Worm (Caenorhabditis elegans) whole organism, L1 larva: ENCODE results near the gene kars-1.

ENCODE experiments used
- C16A3.4 ChIP-seq: fragments of 150-350 bp; optimal IDR thresholded peaks from 2 replicates; lab custom pipeline; 2014; ENCODE audit warnings: missing biosample characterization, missing genetic modification characterization
- F16B12.6 ChIP-seq: fragments of 150-350 bp; optimal IDR thresholded peaks from 2 replicates; lab custom pipeline; 2014; ENCODE audit warnings: missing biosample characterization, missing genetic modification characterization
- Y116A8C.19 ChIP-seq: sonication (generic microtip); optimal IDR thresholded peaks from 2 replicates; lab custom pipeline; 2016; ENCODE audit warnings: missing compliant biosample characterization, missing genetic modification characterization, borderline replicate concordance
- aly-2 ChIP-seq: fragments of 150-350 bp; optimal IDR thresholded peaks from 2 replicates; lab custom pipeline; 2014; ENCODE audit warnings: missing biosample characterization, missing genetic modification characterization
- blmp-1 ChIP-seq: fragments of 150-350 bp; optimal IDR thresholded peaks from 2 replicates; lab custom pipeline; 2014; ENCODE audit warnings: missing biosample characterization, missing genetic modification characterization
- ceh-8 ChIP-seq: fragments of 200-800 bp; sonication (Bioruptor generic); optimal IDR thresholded peaks from 2 replicates; lab custom pipeline; 2018; ENCODE audit warnings: mild to moderate bottlenecking, missing genetic modification characterization, moderate library complexity, missing compliant biosample characterization
- ceh-82 ChIP-seq, 3 experiments: fragments of 150-350 bp in 1 of 3; sonication (generic microtip) in 2 of 3; optimal IDR thresholded peaks; 2 replicates each; lab custom pipeline; 2014 to 2017; ENCODE audit warnings: missing biosample characterization in 3 of 3, missing genetic modification characterization in 3 of 3
- ces-1 ChIP-seq: fragments of 150-350 bp; optimal IDR thresholded peaks from 2 replicates; lab custom pipeline; 2014; ENCODE audit warnings: missing biosample characterization, missing genetic modification reagents, missing genetic modification characterization
- dpl-1 ChIP-seq, 3 experiments: fragments of 150-350 bp in 2 of 3; sonication (generic microtip) in 1 of 3; optimal IDR thresholded peaks; 2 replicates each; lab custom pipeline; 2014 to 2017; ENCODE audit warnings: missing biosample characterization in 3 of 3, missing genetic modification characterization in 3 of 3, missing genetic modification reagents in 3 of 3
- dsc-1 ChIP-seq: sonication (generic microtip); optimal IDR thresholded peaks from 2 replicates; lab custom pipeline; 2016; ENCODE audit warnings: mild to moderate bottlenecking, missing genetic modification characterization, missing compliant biosample characterization
- efl-1 ChIP-seq, 4 experiments: fragments of 150-350 bp; optimal IDR thresholded peaks in 3 of 4; peaks in 1 of 4; 1 replicate in 1 of 4; 2 replicates in 3 of 4; lab custom pipeline; 2014; ENCODE audit warnings: missing biosample characterization in 2 of 4, missing genetic modification characterization in 2 of 4, missing genetic modification reagents in 2 of 4
- egl-13 ChIP-seq: sonication (generic microtip); optimal IDR thresholded peaks from 2 replicates; lab custom pipeline; 2016; ENCODE audit warnings: missing genotype, missing genetic modification reagents, missing genetic modification characterization, missing compliant biosample characterization
- elt-2 ChIP-seq: sonication (generic microtip); optimal IDR thresholded peaks from 2 replicates; lab custom pipeline; 2016; ENCODE audit warnings: missing genetic modification characterization, mild to moderate bottlenecking, inconsistent platforms, missing compliant biosample characterization, missing genetic modification reagents
- elt-3 ChIP-seq, 6 experiments: fragments of 150-350 bp in 1 of 6; sonication (generic microtip); optimal IDR thresholded peaks; 2 replicates each; lab custom pipeline; 2017 to 2018; ENCODE audit warnings: missing biosample characterization in 6 of 6, missing genetic modification characterization in 6 of 6, inconsistent platforms in 1 of 6
- fos-1 ChIP-seq: fragments of 150-350 bp; optimal IDR thresholded peaks from 2 replicates; lab custom pipeline; 2014; ENCODE audit warnings: missing biosample characterization, missing genetic modification characterization
- grh-1 ChIP-seq: fragments of 200-800 bp; sonication (Bioruptor generic); IDR thresholded peaks from 2 replicates; pipeline ENCODE4 v1.3.6; 2022; ENCODE audit warnings: missing genetic modification reagents, missing genetic modification characterization, missing compliant biosample characterization
- hpl-2 ChIP-seq: fragments of 150-350 bp; optimal IDR thresholded peaks from 2 replicates; lab custom pipeline; 2014; ENCODE audit warnings: missing biosample characterization, missing genetic modification reagents, missing genetic modification characterization
- irx-1 ChIP-seq: sonication (generic microtip); optimal IDR thresholded peaks from 2 replicates; lab custom pipeline; 2016; ENCODE audit warnings: missing genetic modification characterization, missing compliant biosample characterization
- isw-1 ChIP-seq: fragments of 200-800 bp; sonication (Bioruptor generic); IDR thresholded peaks from 2 replicates; pipeline ENCODE4 v1.3.6; 2022; ENCODE audit warnings: missing genetic modification characterization, missing compliant biosample characterization
- jun-1 ChIP-seq: fragments of 150-350 bp; optimal IDR thresholded peaks from 2 replicates; lab custom pipeline; 2014; ENCODE audit warnings: missing biosample characterization, missing genetic modification reagents, missing genetic modification characterization
- lin-14 ChIP-seq: fragments of 200-800 bp; sonication (Bioruptor generic); optimal IDR thresholded peaks from 2 replicates; lab custom pipeline; 2018; ENCODE audit warnings: mild to moderate bottlenecking, missing genetic modification characterization, moderate library complexity, missing compliant biosample characterization
- lin-15B ChIP-seq: fragments of 150-350 bp; sonication (generic microtip); optimal IDR thresholded peaks from 3 replicates; lab custom pipeline; 2014; ENCODE audit warnings: missing biosample characterization, missing genetic modification characterization
- lin-35 ChIP-seq, 2 experiments: fragments of 150-350 bp; optimal IDR thresholded peaks; 2 replicates each; lab custom pipeline; 2014; ENCODE audit warnings: missing biosample characterization in 2 of 2, missing genetic modification characterization in 2 of 2, missing genetic modification reagents in 2 of 2
- lir-3 ChIP-seq: sonication (generic microtip); optimal IDR thresholded peaks from 2 replicates; lab custom pipeline; 2016; ENCODE audit warnings: mild to moderate bottlenecking, missing genetic modification characterization, moderate library complexity, missing compliant biosample characterization; ENCODE audit not compliant: poor library complexity
- lsy-2 ChIP-seq, 2 experiments: fragments of 150-350 bp; optimal IDR thresholded peaks; 2 replicates each; lab custom pipeline; 2014; ENCODE audit warnings: missing biosample characterization in 2 of 2, missing genetic modification characterization in 2 of 2
- mef-2 ChIP-seq: fragments of 150-350 bp; optimal IDR thresholded peaks from 2 replicates; lab custom pipeline; 2014; ENCODE audit warnings: missing biosample characterization, missing genetic modification characterization
- mep-1 ChIP-seq: fragments of 150-350 bp; optimal IDR thresholded peaks from 2 replicates; lab custom pipeline; 2014; ENCODE audit warnings: missing biosample characterization, missing genetic modification characterization
- nhr-47 ChIP-seq: sonication (generic microtip); optimal IDR thresholded peaks from 2 replicates; lab custom pipeline; 2016; ENCODE audit warnings: mild to moderate bottlenecking, missing genetic modification characterization, moderate library complexity, missing compliant biosample characterization
- pqm-1 ChIP-seq: sonication (generic microtip); optimal IDR thresholded peaks from 3 replicates; lab custom pipeline; 2017; ENCODE audit warnings: missing biosample characterization, missing genetic modification characterization
- snpc-4 ChIP-seq: fragments of 150-350 bp; optimal IDR thresholded peaks from 2 replicates; lab custom pipeline; 2014; ENCODE audit warnings: missing biosample characterization, missing genetic modification characterization
- snu-23 ChIP-seq: sonication (generic microtip); optimal IDR thresholded peaks from 2 replicates; lab custom pipeline; 2016; ENCODE audit warnings: missing genetic modification characterization, missing compliant biosample characterization
- sup-37 ChIP-seq: fragments of 200-800 bp; sonication (Bioruptor generic); optimal IDR thresholded peaks from 2 replicates; lab custom pipeline; 2018; ENCODE audit warnings: mild to moderate bottlenecking, missing genetic modification characterization, missing compliant biosample characterization
- tlp-1 ChIP-seq: fragments of 150-350 bp; optimal IDR thresholded peaks from 2 replicates; lab custom pipeline; 2014; ENCODE audit warnings: missing biosample characterization, missing genetic modification characterization
- unc-130 ChIP-seq: fragments of 150-350 bp; optimal IDR thresholded peaks from 2 replicates; lab custom pipeline; 2017; ENCODE audit warnings: missing biosample characterization, missing genetic modification characterization, inconsistent platforms
- unc-30 ChIP-seq: sonication (generic microtip); optimal IDR thresholded peaks from 2 replicates; lab custom pipeline; 2017; ENCODE audit warnings: missing biosample characterization, missing genetic modification characterization
- unc-62 ChIP-seq: fragments of 150-350 bp; optimal IDR thresholded peaks from 2 replicates; lab custom pipeline; 2014; ENCODE audit warnings: missing biosample characterization, missing genetic modification reagents, missing genetic modification characterization
- unc-86 ChIP-seq: sonication (generic microtip); optimal IDR thresholded peaks from 2 replicates; lab custom pipeline; 2016; ENCODE audit warnings: missing genetic modification characterization, missing compliant biosample characterization
- zag-1 ChIP-seq: fragments of 150-350 bp; optimal IDR thresholded peaks from 2 replicates; lab custom pipeline; 2014; ENCODE audit warnings: missing biosample characterization, missing genetic modification characterization
- zip-4 ChIP-seq: fragments of 200-800 bp; sonication (Bioruptor generic); optimal IDR thresholded peaks from 2 replicates; lab custom pipeline; 2018; ENCODE audit warnings: mild to moderate bottlenecking, missing genetic modification characterization, moderate library complexity, missing compliant biosample characterization

Gene kars-1

DNA sequence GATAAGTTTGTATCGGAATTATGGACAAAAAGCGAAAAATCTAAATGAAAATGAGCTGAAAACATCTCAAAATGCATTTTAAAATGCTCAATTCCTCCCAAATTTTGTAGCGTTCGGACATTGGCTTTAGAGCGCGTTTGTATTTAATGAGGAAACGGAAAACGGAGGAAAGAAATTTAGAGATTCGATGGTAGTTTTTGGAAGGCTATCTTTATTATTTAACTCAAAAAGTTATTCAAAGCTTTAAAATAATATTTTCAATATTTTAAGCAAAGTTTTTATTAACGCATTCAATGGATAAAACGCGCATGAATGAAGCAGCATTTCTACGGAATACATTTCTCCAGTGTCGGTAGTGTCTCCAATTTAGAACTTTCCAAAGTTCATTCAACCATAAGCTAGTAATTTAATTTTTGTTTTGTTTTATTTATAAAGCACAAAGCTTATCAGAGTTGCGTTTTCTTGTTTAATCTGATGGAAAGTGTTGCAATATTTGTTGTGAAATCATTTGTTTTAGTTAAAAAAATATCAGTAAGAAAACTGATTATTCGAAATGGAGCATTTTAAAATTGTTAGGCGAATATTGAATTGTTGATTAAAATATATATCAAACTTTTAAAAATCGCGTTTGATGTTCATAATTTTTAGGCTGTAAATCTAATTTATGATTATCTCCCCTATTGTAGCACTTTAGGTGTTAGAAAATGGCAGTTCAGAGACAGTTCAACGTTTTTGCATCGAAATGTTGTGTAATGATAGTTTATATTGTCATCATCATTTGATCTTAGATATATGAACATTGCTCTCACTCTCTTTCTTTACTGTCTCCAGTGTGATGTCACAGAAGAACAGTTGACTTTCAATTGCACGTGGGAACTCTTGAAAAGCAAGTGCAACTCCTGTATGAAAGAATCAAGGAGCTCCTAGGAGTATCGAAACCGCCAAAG, 648 bp upstream of the kars-1 start (continued):
- TF ChIP-seq unc-30 (tag; lab: Kevin White, UChicago) (no peak), C16A3.4 (tag; lab: Kevin White, UChicago) (peak; percentile 86), sup-37 (GFP tag; lab: Kevin White, UChicago) (no peak), nhr-47 (tag; lab: Kevin White, UChicago) (peak; percentile 84), elt-3 (tag; optimal IDR thresholded peaks at IDR 0.05; lab: Kevin White, UChicago) (peak in 3 of 6 experiments; percentile 24 to 70 (median 42)), unc-62 (GFP tag; lab: Kevin White, UChicago) (no peak), grh-1 (GFP tag; lab: Robert Waterston, UW) (no peak), dsc-1 (tag; lab: Kevin White, UChicago) (peak; percentile 75), lin-15B (tag; lab: Kevin White, UChicago) (peak; percentile 70), mef-2 (tag; lab: Kevin White, UChicago) (no peak), ces-1 (GFP tag; lab: Kevin White, UChicago) (no peak), snpc-4 (tag; lab: Kevin White, UChicago) (peak; percentile 66), unc-130 (tag; lab: Kevin White, UChicago) (peak; percentile 37), lir-3 (tag; lab: Kevin White, UChicago) (peak; percentile 83), mep-1 (tag; lab: Kevin White, UChicago) (peak; percentile 89), zag-1 (no peak), F16B12.6 (tag; lab: Kevin White, UChicago) (peak; percentile 31), tlp-1 (tag; lab: Kevin White, UChicago) (no peak), dpl-1 (GFP tag; optimal IDR thresholded peaks at IDR 0.05; lab: Kevin White, UChicago) (peak; percentile 55 to 71 (median 61)), blmp-1 (tag; lab: Kevin White, UChicago) (peak; percentile 55), snu-23 (GFP tag; lab: Kevin White, UChicago) (peak; percentile 79), pqm-1 (tag; lab: Kevin White, UChicago) (no peak), isw-1 (peak; percentile 76), egl-13 (tag; lab: Kevin White, UChicago) (peak; percentile 65), aly-2 (tag; lab: Kevin White, UChicago) (peak; percentile 12), ceh-8 (GFP tag; lab: Kevin White, UChicago) (peak; percentile 17), elt-2 (tag; lab: Kevin White, UChicago) (peak; percentile 35), zip-4 (GFP tag; lab: Kevin White, UChicago) (no peak), lsy-2 (tag; optimal IDR thresholded peaks at IDR 0.05; lab: Kevin White, UChicago) (peak; percentile 71 to 91), lin-35 (GFP tag; optimal IDR thresholded peaks at IDR 0.05; lab: Kevin White, UChicago) (peak; percentile 72 to 78), hpl-2 (no peak), jun-1 (tag; lab: Kevin White, UChicago) (no peak), Y116A8C.19 (tag; lab: Kevin White, UChicago) (no peak), unc-86 (peak; percentile 59)

DNA sequence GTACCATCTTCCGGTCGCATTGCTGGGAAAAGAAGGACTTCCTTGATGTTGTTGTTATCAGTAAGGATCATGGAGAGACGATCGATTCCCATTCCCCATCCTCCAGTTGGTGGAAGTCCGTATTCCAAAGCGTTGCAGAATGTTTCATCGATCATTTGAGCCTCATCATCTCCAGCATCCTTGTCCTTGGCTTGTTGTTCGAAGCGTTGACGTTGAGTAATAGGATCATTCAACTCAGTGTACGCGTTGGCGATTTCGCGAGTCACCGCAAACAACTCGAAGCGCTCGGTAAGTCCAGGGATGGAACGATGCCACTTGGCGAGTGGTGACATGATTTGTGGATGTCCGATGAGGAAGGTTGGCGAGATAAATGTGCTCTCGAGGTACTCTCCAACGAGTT, 1.8 kb downstream of the kars-1 start:
- TF ChIP-seq ceh-82 (tag; optimal IDR thresholded peaks at IDR 0.05; lab: Kevin White, UChicago) (no peak), efl-1 (optimal IDR thresholded peaks at IDR 0.05; lab: Kevin White, UChicago) (no peak), efl-1 (GFP tag; optimal IDR thresholded peaks at IDR 0.05 in 1 of 2; lab: Kevin White, UChicago) (peak in 1 of 2 experiments; percentile 91), lin-14 (GFP tag; lab: Kevin White, UChicago) (no peak), irx-1 (no peak), fos-1 (tag; lab: Kevin White, UChicago) (no peak)
